Fruit fly (Drosophila melanogaster) whole organism, embryonic: ENCODE data around the gene SPR.

Experiments
- CG12155 ChIP-seq: fragments of 200-800 bp; sonication (Bioruptor generic); optimal IDR thresholded peaks from 3 replicates; lab custom pipeline; 2016; ENCODE audit warnings: missing biosample characterization, missing genetic modification characterization
- CG12299 ChIP-seq: fragments of 200-800 bp; sonication (Bioruptor generic); optimal IDR thresholded peaks from 2 replicates; lab custom pipeline; 2018; ENCODE audit warnings: missing biosample characterization, mild to moderate bottlenecking, missing genetic modification characterization
- CG13775 ChIP-seq: fragments of 200-800 bp; sonication (Bioruptor generic); optimal IDR thresholded peaks from 3 replicates; lab custom pipeline; 2017; ENCODE audit warnings: missing biosample characterization, mild to moderate bottlenecking, missing genetic modification characterization
- CG1603 ChIP-seq: fragments of 200-800 bp; sonication (Bioruptor generic); optimal IDR thresholded peaks from 2 replicates; lab custom pipeline; 2019; ENCODE audit warnings: missing biosample characterization, mild to moderate bottlenecking, missing genetic modification characterization, moderate library complexity
- CG16779 ChIP-seq: fragments of 200-800 bp; sonication (Bioruptor generic); IDR thresholded peaks from 2 replicates; pipeline ENCODE4 v1.3.6; 2022; ENCODE audit warnings: missing biosample characterization, missing genetic modification characterization
- CG16813 ChIP-seq: fragments of 200-800 bp; sonication (Bioruptor generic); IDR thresholded peaks from 3 replicates; pipeline ENCODE4 v1.3.6; 2022; ENCODE audit warnings: missing biosample characterization, missing genetic modification characterization; ENCODE audit not compliant: partially characterized antibody
- CG16815 ChIP-seq: fragments of 200-800 bp; sonication (Bioruptor generic); optimal IDR thresholded peaks from 3 replicates; lab custom pipeline; 2017; ENCODE audit warnings: missing biosample characterization, mild to moderate bottlenecking, missing genetic modification characterization
- CG17328 ChIP-seq: fragments of 200-800 bp; sonication (Bioruptor generic); IDR thresholded peaks from 2 replicates; pipeline ENCODE4 v1.3.6; 2022; ENCODE audit warnings: missing biosample characterization, missing genetic modification characterization
- CG18262 ChIP-seq: fragments of 200-800 bp; optimal IDR thresholded peaks from 3 replicates; lab custom pipeline; 2019; ENCODE audit warnings: missing biosample characterization, mild to moderate bottlenecking, missing genetic modification characterization, moderate library complexity
- CG2712 ChIP-seq: fragments of 200-800 bp; optimal IDR thresholded peaks from 3 replicates; lab custom pipeline; 2019; ENCODE audit warnings: missing biosample characterization, mild to moderate bottlenecking, missing genetic modification characterization, moderate library complexity
- CG30431 ChIP-seq: fragments of 200-800 bp; sonication (Bioruptor generic); optimal IDR thresholded peaks from 2 replicates; lab custom pipeline; 2017; ENCODE audit warnings: missing biosample characterization, missing genetic modification characterization
- CG33557 ChIP-seq: fragments of 200-800 bp; sonication (Bioruptor generic); optimal IDR thresholded peaks from 2 replicates; lab custom pipeline; 2019; ENCODE audit warnings: missing biosample characterization, mild to moderate bottlenecking, missing genetic modification characterization, moderate library complexity
- CG4282 ChIP-seq: fragments of 200-800 bp; sonication (Bioruptor generic); optimal IDR thresholded peaks from 2 replicates; lab custom pipeline; 2016; ENCODE audit warnings: missing biosample characterization, missing genetic modification characterization
- CG4328 ChIP-seq: fragments of 200-800 bp; sonication (Bioruptor generic); optimal IDR thresholded peaks from 3 replicates; lab custom pipeline; 2017; ENCODE audit warnings: missing biosample characterization, missing genetic modification reagents, missing genetic modification characterization
- CG4360 ChIP-seq: fragments of 200-800 bp; sonication (Bioruptor generic); IDR thresholded peaks from 2 replicates; pipeline ENCODE4 v1.3.6; 2022; ENCODE audit warnings: missing biosample characterization, missing genetic modification characterization
- CG4424 ChIP-seq: fragments of 200-800 bp; sonication (Bioruptor generic); optimal IDR thresholded peaks from 3 replicates; lab custom pipeline; 2016; ENCODE audit warnings: missing biosample characterization, missing genetic modification characterization
- CG5245 ChIP-seq: fragments of 200-800 bp; sonication (Bioruptor generic); optimal IDR thresholded peaks from 3 replicates; lab custom pipeline; 2016; ENCODE audit warnings: missing biosample characterization, missing genetic modification characterization
- CG6689 ChIP-seq: fragments of 200-800 bp; sonication (Bioruptor generic); IDR thresholded peaks from 2 replicates; pipeline ENCODE4 v1.3.6; 2022; ENCODE audit warnings: missing biosample characterization, missing genetic modification characterization
- CG7357 ChIP-seq: fragments of 200-800 bp; sonication (Bioruptor generic); IDR thresholded peaks from 3 replicates; pipeline ENCODE4 v1.3.6; 2022; ENCODE audit warnings: missing biosample characterization, missing genetic modification characterization
- CG7786 ChIP-seq: fragments of 200-800 bp; sonication (Bioruptor generic); optimal IDR thresholded peaks from 2 replicates; lab custom pipeline; 2016; ENCODE audit warnings: missing biosample characterization, missing genetic modification characterization
- CG8089 ChIP-seq: fragments of 200-800 bp; sonication (Bioruptor generic); optimal IDR thresholded peaks from 3 replicates; lab custom pipeline; 2016; ENCODE audit warnings: missing biosample characterization, missing genetic modification characterization
- CG9215 ChIP-seq: fragments of 200-800 bp; sonication (Bioruptor generic); IDR thresholded peaks from 2 replicates; pipeline ENCODE4 v1.3.6; 2022; ENCODE audit warnings: missing biosample characterization, missing genetic modification characterization
- CG9609 ChIP-seq: fragments of 200-800 bp; sonication (Bioruptor generic); optimal IDR thresholded peaks from 3 replicates; lab custom pipeline; 2016; ENCODE audit warnings: missing biosample characterization, missing genetic modification characterization
- Dbx ChIP-seq: fragments of 200-800 bp; sonication (Bioruptor generic); IDR thresholded peaks from 3 replicates; pipeline ENCODE4 v1.3.6; 2022; ENCODE audit warnings: missing biosample characterization, missing genetic modification characterization
- Dref ChIP-seq: fragments of 200-800 bp; sonication (Bioruptor generic); IDR thresholded peaks from 2 replicates; pipeline ENCODE4 v1.3.6; 2022; ENCODE audit warnings: missing biosample characterization, missing genetic modification characterization
- Fer2 ChIP-seq: fragments of 200-800 bp; sonication (Bioruptor generic); optimal IDR thresholded peaks from 2 replicates; lab custom pipeline; 2018; ENCODE audit warnings: missing biosample characterization, mild to moderate bottlenecking, missing genetic modification characterization, moderate library complexity
- Mad ChIP-seq: fragments of 200-800 bp; sonication (Bioruptor generic); optimal IDR thresholded peaks from 2 replicates; lab custom pipeline; 2016; ENCODE audit warnings: missing biosample characterization, missing genetic modification characterization
- Med ChIP-seq: fragments of 200-800 bp; sonication (Bioruptor generic); peaks from one replicate; lab custom pipeline; 2016; ENCODE audit warnings: missing biosample characterization, missing genetic modification characterization, mild to moderate bottlenecking, inconsistent platforms, moderate library complexity
- NK7.1 ChIP-seq: fragments of 200-800 bp; sonication (Bioruptor generic); optimal IDR thresholded peaks from 3 replicates; lab custom pipeline; 2016; ENCODE audit warnings: missing biosample characterization, missing genetic modification characterization
- Ptx1 ChIP-seq: fragments of 200-800 bp; sonication (Bioruptor generic); IDR thresholded peaks from 2 replicates; pipeline ENCODE4 v1.3.6; 2022; ENCODE audit warnings: missing biosample characterization, missing genetic modification characterization
- Ravus ChIP-seq: fragments of 200-800 bp; sonication (Bioruptor generic); IDR thresholded peaks from 2 replicates; pipeline ENCODE4 v1.3.6; 2022; ENCODE audit warnings: missing biosample characterization, missing genetic modification characterization
- Taf1 ChIP-seq: fragments of 200-800 bp; sonication (Bioruptor generic); IDR thresholded peaks from 2 replicates; pipeline ENCODE4 v1.3.6; 2022; ENCODE audit warnings: missing biosample characterization, missing genetic modification characterization
- al ChIP-seq: fragments of 200-800 bp; sonication (Bioruptor generic); IDR thresholded peaks from 2 replicates; pipeline ENCODE4 v1.3.6; 2022; ENCODE audit warnings: missing biosample characterization, missing genetic modification characterization
- ash1 ChIP-seq: fragments of 200-800 bp; sonication (Bioruptor generic); optimal IDR thresholded peaks from 2 replicates; lab custom pipeline; 2018; ENCODE audit warnings: missing biosample characterization, mild to moderate bottlenecking, missing genetic modification characterization
- br ChIP-seq: fragments of >200 bp; optimal IDR thresholded peaks from 2 replicates; lab custom pipeline; 2017
- cad ChIP-seq: fragments of >200 bp; optimal IDR thresholded peaks from 2 replicates; lab custom pipeline; 2017; ENCODE audit warnings: missing biosample characterization, missing genetic modification characterization
- cwo ChIP-seq: fragments of 200-800 bp; sonication (Bioruptor generic); optimal IDR thresholded peaks from 3 replicates; lab custom pipeline; 2017; ENCODE audit warnings: missing biosample characterization, missing genetic modification characterization, mild to moderate bottlenecking, moderate library complexity, missing genetic modification reagents
- hbn ChIP-seq: fragments of 200-800 bp; sonication (Bioruptor generic); IDR thresholded peaks from 2 replicates; pipeline ENCODE4 v1.3.6; 2022; ENCODE audit warnings: missing biosample characterization, missing genetic modification characterization; ENCODE audit not compliant: partially characterized antibody
- insv ChIP-seq, 2 experiments: fragments of 200-800 bp; sonication (Bioruptor generic); optimal IDR thresholded peaks; 3 replicates each; lab custom pipeline; 2016 to 2018; ENCODE audit warnings: missing biosample characterization in 2 of 2, missing genetic modification characterization in 2 of 2
- kah ChIP-seq: fragments of 200-800 bp; sonication (Bioruptor generic); optimal IDR thresholded peaks from 2 replicates; lab custom pipeline; 2018; ENCODE audit warnings: missing biosample characterization, mild to moderate bottlenecking, missing genetic modification characterization
- kni ChIP-seq: fragments of 200-800 bp; sonication (Bioruptor generic); optimal IDR thresholded peaks from 3 replicates; lab custom pipeline; 2017; ENCODE audit warnings: mild to moderate bottlenecking, missing biosample characterization, missing genetic modification reagents, missing genetic modification characterization
- nmo ChIP-seq: fragments of 200-800 bp; sonication (Bioruptor generic); optimal IDR thresholded peaks from 2 replicates; lab custom pipeline; 2018; ENCODE audit warnings: missing biosample characterization, mild to moderate bottlenecking, missing genetic modification characterization, moderate library complexity
- onecut ChIP-seq: fragments of 200-800 bp; sonication (Bioruptor generic); IDR thresholded peaks from 2 replicates; pipeline ENCODE4 v1.3.6; 2022; ENCODE audit warnings: missing biosample characterization, missing genetic modification characterization
- otp ChIP-seq: fragments of 200-800 bp; sonication (Bioruptor generic); IDR thresholded peaks from 3 replicates; pipeline ENCODE4, ENCODE4 v1.3.6; 2022; ENCODE audit warnings: missing biosample characterization, missing genetic modification characterization
- pnt ChIP-seq: fragments of 200-800 bp; sonication (Bioruptor generic); optimal IDR thresholded peaks from 3 replicates; lab custom pipeline; 2016; ENCODE audit warnings: missing biosample characterization, missing genetic modification characterization
- row ChIP-seq: fragments of 200-800 bp; sonication (Bioruptor generic); IDR thresholded peaks from 3 replicates; pipeline ENCODE4 v1.3.6; 2022; ENCODE audit warnings: missing biosample characterization, missing genetic modification characterization
- stwl ChIP-seq: fragments of 200-800 bp; sonication (Bioruptor generic); optimal IDR thresholded peaks from 3 replicates; lab custom pipeline; 2018; ENCODE audit warnings: missing biosample characterization, mild to moderate bottlenecking, missing genetic modification characterization, moderate library complexity
- tx ChIP-seq: fragments of 200-800 bp; sonication (Bioruptor generic); optimal IDR thresholded peaks from 2 replicates; lab custom pipeline; 2016; ENCODE audit warnings: missing biosample characterization, missing genetic modification characterization
- vnd ChIP-seq: fragments of 200-800 bp; sonication (Bioruptor generic); IDR thresholded peaks from 3 replicates; pipeline ENCODE4 v1.3.6; 2022; ENCODE audit warnings: missing biosample characterization, missing genetic modification characterization; ENCODE audit not compliant: partially characterized antibody
- zen ChIP-seq: fragments of 200-800 bp; sonication (Bioruptor generic); optimal IDR thresholded peaks from 3 replicates; lab custom pipeline; 2018; ENCODE audit warnings: missing biosample characterization, mild to moderate bottlenecking, missing genetic modification characterization, moderate library complexity

The SPR gene

DNA sequence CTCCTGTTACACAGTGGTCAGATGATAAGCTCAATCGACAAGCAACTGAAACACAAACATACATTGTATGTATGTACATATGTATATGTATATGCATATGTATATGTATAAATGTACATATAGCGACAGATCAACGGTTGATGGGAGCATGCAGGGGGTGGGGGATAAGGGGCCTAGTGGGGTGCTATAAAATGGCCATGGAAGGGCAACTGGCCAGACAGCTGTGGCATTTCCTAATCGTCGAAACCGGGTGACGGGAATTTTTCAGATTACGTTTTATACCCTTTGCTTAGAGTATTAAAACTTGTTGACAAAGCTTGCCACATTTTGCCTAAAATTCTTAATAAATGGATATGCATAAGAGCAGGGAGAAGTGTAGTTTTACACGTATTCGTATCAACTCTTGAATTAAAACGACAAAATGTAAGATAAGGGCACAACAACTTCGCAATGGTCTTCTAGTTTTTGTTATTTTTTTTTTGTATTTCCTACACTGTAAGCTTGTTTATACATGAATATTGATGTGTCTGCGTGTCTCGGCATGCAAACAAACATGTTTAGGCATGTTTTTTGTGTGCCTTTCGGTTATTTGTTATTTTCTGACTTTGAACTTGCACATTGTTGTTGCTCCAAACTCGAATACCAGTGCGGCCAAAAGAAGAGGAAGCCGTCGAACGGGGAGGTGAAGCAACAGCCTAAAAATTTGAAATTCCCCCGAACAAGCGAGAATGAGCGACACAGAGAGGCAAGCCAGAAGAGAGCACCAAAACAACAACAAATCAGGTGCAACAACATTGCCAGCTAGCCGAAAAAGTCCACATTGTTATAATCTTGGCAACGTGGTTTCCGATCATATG lies 27.2 kb upstream of the SPR start (continued):
- TF ChIP-seq Mad (peak; percentile 25), insv (GFP tag; optimal IDR thresholded peaks at IDR 0.05; lab: Kevin White, UChicago) (no peak), vnd (no peak), otp (peak; percentile 78), CG9215 (GFP tag; lab: Robert Waterston, UW) (0 out of 2 replicates have a peak, but pooled peaks have one; percentile 52), CG7786 (GFP tag; lab: Kevin White, UChicago) (peak; percentile 67), Dbx (GFP tag; lab: Robert Waterston, UW) (peak; percentile 61; the same call in 2 of the 3 replicates), CG16779 (GFP tag; lab: Robert Waterston, UW) (no peak), Dref (GFP tag; lab: Robert Waterston, UW) (no peak), hbn (GFP tag; lab: Robert Waterston, UW) (no peak), CG4360 (GFP tag; lab: Robert Waterston, UW) (0 out of 2 replicates have a peak, but pooled peaks have one; percentile 5), Taf1 (GFP tag; lab: Robert Waterston, UW) (peak; percentile 49; the same call in 1 of the 2 replicates), CG18262 (tag; lab: Kevin White, UChicago) (peak; percentile 60), Ptx1 (GFP tag; lab: Robert Waterston, UW) (peak; percentile 87), CG6689 (GFP tag; lab: Robert Waterston, UW) (peak; percentile 82), row (GFP tag; lab: Robert Waterston, UW) (peak; percentile 90), NK7.1 (GFP tag; lab: Kevin White, UChicago) (peak; percentile 20), Fer2 (tag; lab: Kevin White, UChicago) (peak; percentile 51), al (GFP tag; lab: Robert Waterston, UW) (peak; percentile 70), CG7357 (GFP tag; lab: Robert Waterston, UW) (peak; percentile 74; the same call in 2 of the 3 replicates), CG30431 (GFP tag; lab: Kevin White, UChicago) (peak; percentile 30), CG9609 (GFP tag; lab: Kevin White, UChicago) (peak; percentile 53), CG13775 (GFP tag; lab: Kevin White, UChicago) (peak; percentile 26), nmo (GFP tag; lab: Kevin White, UChicago) (peak; percentile 77), onecut (GFP tag; lab: Robert Waterston, UW) (peak; percentile 71), Ravus (GFP tag; lab: Robert Waterston, UW) (peak; percentile 58), CG16813 (GFP tag; lab: Robert Waterston, UW) (no peak), kah (GFP tag; lab: Kevin White, UChicago) (peak; percentile 46), kni (GFP tag; lab: Kevin White, UChicago) (peak; percentile 30), CG17328 (peak; percentile 78), tx (GFP tag; lab: Kevin White, UChicago) (peak; percentile 62), CG33557 (GFP tag; lab: Kevin White, UChicago) (no peak), CG2712 (peak; percentile 52), CG4282 (GFP tag; lab: Kevin White, UChicago) (no peak), pnt (peak; percentile 64), Med (GFP tag; lab: Kevin White, UChicago) (peak; percentile 88), br (lab: Kevin White, UChicago) (no peak), CG16815 (GFP tag; lab: Kevin White, UChicago) (peak; percentile 3), cad (no peak), CG12155 (GFP tag; lab: Kevin White, UChicago) (peak; percentile 56), CG4424 (GFP tag; lab: Kevin White, UChicago) (peak; percentile 64), CG12299 (tag; lab: Kevin White, UChicago) (peak; percentile 62), CG1603 (tag; lab: Kevin White, UChicago) (peak; percentile 50), cwo (GFP tag; lab: Kevin White, UChicago) (peak; percentile 76), zen (tag; lab: Kevin White, UChicago) (peak; percentile 30), CG5245 (peak; percentile 50), CG8089 (GFP tag; lab: Kevin White, UChicago) (peak; percentile 41), stwl (tag; lab: Kevin White, UChicago) (no peak), ash1 (GFP tag; lab: Kevin White, UChicago) (no peak), CG4328 (GFP tag; lab: Kevin White, UChicago) (peak; percentile 43)
